Fruit fly (Drosophila melanogaster): Measurements from ENCODE around the gene CG3634.

Gene CG3634

DNA sequence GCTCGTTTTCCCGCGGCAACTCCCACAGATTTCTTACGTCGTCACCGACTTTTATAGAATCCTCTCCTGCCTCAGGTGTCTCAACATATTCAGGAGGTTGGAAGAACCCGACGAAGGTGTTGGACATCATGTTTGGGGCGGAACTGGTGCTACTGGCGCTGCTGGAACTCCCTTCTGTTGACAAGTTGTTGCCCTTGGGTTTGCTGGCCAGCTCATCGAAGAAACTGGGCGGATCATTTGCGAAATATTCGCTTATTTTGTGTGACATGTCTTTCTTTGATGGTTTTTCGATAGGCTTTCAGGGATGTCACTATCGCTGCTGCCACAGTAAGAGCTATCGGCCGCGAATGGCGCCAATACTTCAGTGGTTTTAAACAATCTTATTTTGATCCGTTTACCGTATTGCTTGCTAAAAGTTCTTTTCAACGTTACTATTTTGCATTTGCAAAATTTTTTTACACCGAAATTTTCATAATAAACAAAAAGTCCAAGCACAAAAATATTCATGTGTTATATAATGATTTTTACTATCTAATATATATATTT lies 21.2 kb downstream of the CG3634 start, which contains the start of gene CG11396:
CG11396 (minus strand) TSS at position 303 of the 546 bp plus-strand sequence.
- TF ChIP-seq pdm3 (GFP tag; optimal IDR thresholded peaks at IDR 0.05): no peak
- TF ChIP-seq achi (GFP tag; optimal IDR thresholded peaks at IDR 0.05): peak; percentile 52
- TF ChIP-seq CG9139 (GFP tag; optimal IDR thresholded peaks at IDR 0.05): no peak
- peak; percentile 62 for TF ChIP-seq Sox14 (GFP tag; optimal IDR thresholded peaks at IDR 0.05)
- peak; percentile 45 for TF ChIP-seq Eip78C (GFP tag)
- TF ChIP-seq CG6792 (GFP tag; optimal IDR thresholded peaks at IDR 0.05): no peak
- no peak for TF ChIP-seq CG10669 (GFP tag; optimal IDR thresholded peaks at IDR 0.05)
- no peak for TF ChIP-seq CG11294 (GFP tag; IDR thresholded peaks at IDR 0.05)
- peak; percentile 39 for TF ChIP-seq esn (GFP tag; optimal IDR thresholded peaks at IDR 0.05)
- TF ChIP-seq CG6854 (GFP tag; optimal IDR thresholded peaks at IDR 0.05): no peak
- no peak for TF ChIP-seq fd85E (GFP tag; optimal IDR thresholded peaks at IDR 0.05)

DNA sequence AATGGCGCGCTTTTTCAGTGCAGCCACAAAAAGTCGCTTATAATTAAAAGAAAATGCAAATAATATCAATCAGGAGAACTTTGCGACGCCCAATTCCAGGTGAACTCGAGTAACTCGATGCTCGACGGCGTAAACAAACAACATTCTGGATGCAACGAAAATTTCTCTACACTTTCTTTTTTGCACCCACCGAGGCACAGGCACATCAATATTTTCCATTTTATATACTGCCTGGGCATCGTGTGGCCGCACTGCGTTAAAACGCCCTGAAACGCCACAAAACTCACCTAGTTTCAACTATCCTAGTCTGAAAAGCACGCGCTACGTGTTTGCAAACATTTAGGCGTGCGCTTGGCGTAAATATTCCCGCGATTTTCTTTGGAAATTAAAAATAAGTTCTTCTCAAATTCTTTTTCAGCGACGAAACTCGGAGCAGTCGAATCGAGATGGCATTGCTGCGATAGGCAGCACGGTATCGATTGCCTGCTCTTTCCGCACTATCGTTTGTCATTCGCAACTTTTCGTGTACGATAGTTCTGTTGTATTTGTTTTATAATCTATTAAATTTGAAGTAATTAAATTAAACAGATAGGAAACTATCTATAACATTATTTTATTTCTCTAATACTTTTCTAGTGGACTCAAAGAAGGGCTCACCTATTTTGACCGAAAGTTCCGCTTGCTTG lies 23.2 kb downstream of the CG3634 start, which contains the start of gene Pcif1:
Pcif1 (minus strand) TSS at position 456 of the 686 bp plus-strand sequence.
- TF ChIP-seq Eip78C (GFP tag): peak; percentile 40
- TF ChIP-seq CG15336 (GFP tag; IDR thresholded peaks at IDR 0.05): no peak
- TF ChIP-seq Sox102F (GFP tag; optimal IDR thresholded peaks at IDR 0.05): peak; percentile 36
- peak; percentile 52 for TF ChIP-seq esn (GFP tag; optimal IDR thresholded peaks at IDR 0.05)
- no peak for TF ChIP-seq CG16779 (tag; optimal IDR thresholded peaks at IDR 0.05)
- peak; percentile 14 for TF ChIP-seq Sox14 (GFP tag; optimal IDR thresholded peaks at IDR 0.05)
- TF ChIP-seq achi (GFP tag; optimal IDR thresholded peaks at IDR 0.05): peak; percentile 13
- no peak for TF ChIP-seq svp (GFP tag)
- TF ChIP-seq net (GFP tag; optimal IDR thresholded peaks at IDR 0.05): no peak
- TF ChIP-seq CG6808 (GFP tag; optimal IDR thresholded peaks at IDR 0.05): no peak
- TF ChIP-seq eg (GFP tag; IDR thresholded peaks at IDR 0.05): no peak
- TF ChIP-seq CG6163 (GFP tag; IDR thresholded peaks at IDR 0.05): no peak
- no peak for TF ChIP-seq salr (GFP tag; optimal IDR thresholded peaks at IDR 0.05)
- no peak for TF ChIP-seq Sox15 (GFP tag; optimal IDR thresholded peaks at IDR 0.05)
- no peak for TF ChIP-seq Hr39 (GFP tag; optimal IDR thresholded peaks at IDR 0.05)
- TF ChIP-seq cyc (GFP tag; optimal IDR thresholded peaks at IDR 0.05): no peak
- no peak for TF ChIP-seq Ets96B (tag; optimal IDR thresholded peaks at IDR 0.05)
- no peak for TF ChIP-seq CG3919 (GFP tag; optimal IDR thresholded peaks at IDR 0.05)
- TF ChIP-seq topi (GFP tag; optimal IDR thresholded peaks at IDR 0.05): peak; percentile 31
- TF ChIP-seq fd59A (GFP tag; optimal IDR thresholded peaks at IDR 0.05): no peak
- TF ChIP-seq Eip93F (GFP tag; optimal IDR thresholded peaks at IDR 0.05): no peak
- TF ChIP-seq fd85E (GFP tag; optimal IDR thresholded peaks at IDR 0.05): no peak
- no peak for TF ChIP-seq CG6854 (GFP tag; optimal IDR thresholded peaks at IDR 0.05)
- TF ChIP-seq CG32006 (GFP tag; optimal IDR thresholded peaks at IDR 0.05): no peak
- peak; percentile 67 for TF ChIP-seq fkh (GFP tag; optimal IDR thresholded peaks at IDR 0.05)
- no peak for TF ChIP-seq CG4318 (GFP tag; optimal IDR thresholded peaks at IDR 0.05)
- no peak for TF ChIP-seq CG11902 (GFP tag; optimal IDR thresholded peaks at IDR 0.05)
- TF ChIP-seq OdsH (GFP tag; optimal IDR thresholded peaks at IDR 0.05): no peak
- peak; percentile 28 for TF ChIP-seq lz (GFP tag; optimal IDR thresholded peaks at IDR 0.05)
- TF ChIP-seq CG11294 (GFP tag; IDR thresholded peaks at IDR 0.05): no peak
- TF ChIP-seq spab (GFP tag; optimal IDR thresholded peaks at IDR 0.05): no peak

DNA sequence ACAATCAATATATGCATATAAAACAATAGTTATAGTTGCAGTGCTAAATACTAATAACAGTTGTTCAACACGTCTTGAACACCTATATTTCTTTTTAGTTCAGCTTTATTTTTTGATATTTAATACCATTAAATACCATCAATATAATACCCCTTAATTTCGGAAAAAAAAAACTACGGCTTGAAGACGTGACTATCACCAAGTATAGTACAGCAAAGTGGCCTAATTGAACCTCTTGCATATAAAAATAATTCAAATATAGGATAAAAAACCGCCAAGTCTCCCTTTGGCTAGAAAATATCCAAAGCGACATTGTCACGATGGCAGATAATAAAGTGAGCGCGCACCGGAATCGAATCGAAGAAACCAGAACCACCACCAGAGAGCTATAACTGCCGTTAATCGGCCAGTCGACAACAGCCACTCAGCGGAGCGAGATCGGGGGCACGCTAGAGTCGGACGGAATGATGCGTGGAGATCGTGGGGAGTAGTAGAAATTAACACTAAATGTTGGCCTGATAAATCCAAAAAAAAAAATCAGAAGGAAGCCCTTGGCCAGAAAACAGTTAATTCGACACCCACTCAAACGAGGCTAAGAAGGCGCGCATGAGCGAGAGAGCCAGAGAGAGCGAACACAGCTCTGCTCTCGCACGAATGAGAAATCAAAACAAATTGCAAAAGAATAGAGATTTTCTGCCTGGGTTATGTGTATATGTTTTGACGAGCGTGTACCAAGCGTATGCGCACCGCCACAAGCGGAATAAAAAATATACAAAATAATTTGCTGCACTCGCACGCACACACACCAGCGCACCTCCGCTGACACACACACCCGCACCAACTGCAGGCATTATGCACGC lies 24.0 kb downstream of the CG3634 start:
- TF ChIP-seq CG3919 (GFP tag; optimal IDR thresholded peaks at IDR 0.05) (peak; percentile 2), CG34406 (GFP tag; optimal IDR thresholded peaks at IDR 0.05) (peak; percentile 32), CG6808 (GFP tag; optimal IDR thresholded peaks at IDR 0.05) (peak; percentile 57), CG6792 (GFP tag; optimal IDR thresholded peaks at IDR 0.05) (no peak), Ets21C (GFP tag; optimal IDR thresholded peaks at IDR 0.05) (no peak), CG8632 (GFP tag; optimal IDR thresholded peaks at IDR 0.05) (peak; percentile 30), CG32006 (GFP tag; optimal IDR thresholded peaks at IDR 0.05) (peak; percentile 68), CG6854 (GFP tag; optimal IDR thresholded peaks at IDR 0.05) (no peak), Ets96B (tag; optimal IDR thresholded peaks at IDR 0.05) (peak; percentile 19), Sox14 (GFP tag; optimal IDR thresholded peaks at IDR 0.05) (peak; percentile 43), CG8319 (GFP tag; optimal IDR thresholded peaks at IDR 0.05) (no peak), OdsH (GFP tag; optimal IDR thresholded peaks at IDR 0.05) (peak; percentile 65), CG15336 (GFP tag; IDR thresholded peaks at IDR 0.05) (peak; percentile 56), Sox15 (GFP tag; optimal IDR thresholded peaks at IDR 0.05) (no peak), eg (GFP tag; IDR thresholded peaks at IDR 0.05) (no peak), Gug (GFP tag; IDR thresholded peaks at IDR 0.05) (no peak), lz (GFP tag; optimal IDR thresholded peaks at IDR 0.05) (peak; percentile 27), dac (GFP tag; optimal IDR thresholded peaks at IDR 0.05) (no peak), CG31627 (GFP tag; optimal IDR thresholded peaks at IDR 0.05) (peak; percentile 25), Eip75B (GFP tag; optimal IDR thresholded peaks at IDR 0.05) (peak; percentile 28), esn (GFP tag; optimal IDR thresholded peaks at IDR 0.05) (peak; percentile 64)
